Worm (Caenorhabditis elegans): ENCODE data around the gene srp-7.

DNA sequence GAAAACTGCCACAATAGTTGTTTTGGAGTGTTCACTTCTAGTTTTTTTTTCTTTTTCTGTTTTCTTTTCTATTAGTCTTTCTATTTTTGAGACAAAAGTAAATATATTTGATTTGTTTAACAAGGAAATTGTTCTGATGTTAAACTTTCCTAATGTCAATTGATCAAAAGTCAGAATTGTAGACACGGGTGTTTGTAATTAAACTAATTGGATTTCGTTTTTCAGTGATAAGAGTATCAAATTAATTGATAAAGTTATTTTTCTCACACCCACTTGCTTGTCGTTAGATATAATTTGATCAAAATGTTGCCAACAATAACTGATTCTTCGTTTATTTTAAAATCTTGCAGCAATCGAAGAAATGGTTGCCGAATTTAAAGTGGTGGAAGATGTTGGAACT lies 15.7 kb upstream of the srp-7 start:
- TF ChIP-seq ztf-23 (GFP tag; IDR thresholded peaks at IDR 0.05), result no peak
- TF ChIP-seq tab-1 (GFP tag; IDR thresholded peaks at IDR 0.05), result no peak
- no peak for TF ChIP-seq ztf-29 (GFP tag; IDR thresholded peaks at IDR 0.05)
- TF ChIP-seq ref-1 (GFP tag; conservative IDR thresholded peaks at IDR 0.05), result no peak
- TF ChIP-seq flt-1 (GFP tag; IDR thresholded peaks at IDR 0.05), result no peak
- no peak for TF ChIP-seq T22C8.4 (GFP tag; IDR thresholded peaks at IDR 0.05)
- no peak for TF ChIP-seq med-1 (GFP tag; optimal IDR thresholded peaks at IDR 0.05; ENCODE audit: insufficient read depth)
